Fruit fly (Drosophila melanogaster) whole organism, embryonic: Measurements from ENCODE around the gene CG8136.

Source experiments
- Atf6 ChIP-seq: fragments of 200-800 bp; sonication (Bioruptor generic); IDR thresholded peaks from 2 replicates; pipeline ENCODE4 v1.3.6; 2022; ENCODE audit warnings: missing biosample characterization, missing genetic modification characterization
- C15 ChIP-seq: fragments of 200-800 bp; sonication (Bioruptor generic); IDR thresholded peaks from 3 replicates; pipeline ENCODE4 v1.3.6; 2022; ENCODE audit warnings: missing biosample characterization, missing genetic modification characterization
- CG10274 ChIP-seq: fragments of 200-800 bp; sonication (Bioruptor generic); optimal IDR thresholded peaks from 3 replicates; lab custom pipeline; 2017; ENCODE audit warnings: missing biosample characterization, mild to moderate bottlenecking, missing genetic modification characterization
- CG10321 ChIP-seq: fragments of 200-800 bp; sonication (Bioruptor generic); IDR thresholded peaks from 2 replicates; pipeline ENCODE4 v1.3.6; 2022; ENCODE audit warnings: missing biosample characterization, missing genetic modification characterization
- CG15011 ChIP-seq: fragments of 200-800 bp; sonication (Bioruptor generic); optimal IDR thresholded peaks from 3 replicates; lab custom pipeline; 2018; ENCODE audit warnings: missing biosample characterization, mild to moderate bottlenecking, missing genetic modification characterization
- CG15514 ChIP-seq: fragments of 200-800 bp; sonication (Bioruptor generic); optimal IDR thresholded peaks from 3 replicates; lab custom pipeline; 2017; ENCODE audit warnings: missing biosample characterization, missing genetic modification characterization, mild to moderate bottlenecking, moderate library complexity, missing genetic modification reagents
- CG1647 ChIP-seq: fragments of 200-800 bp; sonication (Bioruptor generic); optimal IDR thresholded peaks from 3 replicates; lab custom pipeline; 2016; ENCODE audit warnings: missing biosample characterization, missing genetic modification characterization
- CG17359 ChIP-seq: fragments of 200-800 bp; sonication (Bioruptor generic); optimal IDR thresholded peaks from 3 replicates; lab custom pipeline; 2018; ENCODE audit warnings: missing biosample characterization, mild to moderate bottlenecking, missing genetic modification characterization, moderate library complexity
- CG17385 ChIP-seq: fragments of 200-800 bp; sonication (Bioruptor generic); optimal IDR thresholded peaks from 3 replicates; lab custom pipeline; 2018; ENCODE audit warnings: missing biosample characterization, mild to moderate bottlenecking, missing genetic modification characterization
- CG18619 ChIP-seq: fragments of 200-800 bp; sonication (Bioruptor generic); optimal IDR thresholded peaks from 3 replicates; lab custom pipeline; 2017; ENCODE audit warnings: missing biosample characterization, mild to moderate bottlenecking, missing genetic modification characterization
- CG3065 ChIP-seq: fragments of 200-800 bp; sonication (Bioruptor generic); optimal IDR thresholded peaks from 2 replicates; lab custom pipeline; 2016; ENCODE audit warnings: missing biosample characterization, missing genetic modification characterization
- CG4854 ChIP-seq: fragments of 200-800 bp; sonication (Bioruptor generic); optimal IDR thresholded peaks from 2 replicates; lab custom pipeline; 2016; ENCODE audit warnings: missing biosample characterization, missing genetic modification characterization, inconsistent platforms
- CG5953 ChIP-seq: fragments of 200-800 bp; sonication (Bioruptor generic); IDR thresholded peaks from 2 replicates; pipeline ENCODE4 v1.3.6; 2022; ENCODE audit warnings: missing biosample characterization, missing genetic modification characterization
- CG6654 ChIP-seq: fragments of 200-800 bp; sonication (Bioruptor generic); optimal IDR thresholded peaks from 2 replicates; lab custom pipeline; 2017; ENCODE audit warnings: missing biosample characterization, mild to moderate bottlenecking, missing genetic modification characterization
- CG6683 ChIP-seq: fragments of 200-800 bp; sonication (Bioruptor generic); optimal IDR thresholded peaks from 2 replicates; lab custom pipeline; 2017; ENCODE audit warnings: missing biosample characterization, mild to moderate bottlenecking, missing genetic modification characterization, missing genetic modification reagents
- CG6765 ChIP-seq: fragments of 200-800 bp; sonication (Bioruptor generic); optimal IDR thresholded peaks from 3 replicates; lab custom pipeline; 2017; ENCODE audit warnings: missing biosample characterization, mild to moderate bottlenecking, missing genetic modification characterization
- CG8388 ChIP-seq: fragments of 200-800 bp; sonication (Bioruptor generic); optimal IDR thresholded peaks from 2 replicates; lab custom pipeline; 2019; ENCODE audit warnings: missing biosample characterization, mild to moderate bottlenecking, missing genetic modification characterization, moderate library complexity
- CG8944 ChIP-seq: fragments of 200-800 bp; sonication (Bioruptor generic); optimal IDR thresholded peaks from 3 replicates; lab custom pipeline; 2016; ENCODE audit warnings: missing biosample characterization, missing genetic modification characterization
- CG9215 ChIP-seq: fragments of 200-800 bp; sonication (Bioruptor generic); IDR thresholded peaks from 2 replicates; pipeline ENCODE4 v1.3.6; 2022; ENCODE audit warnings: missing biosample characterization, missing genetic modification characterization
- CG9817 ChIP-seq: fragments of 200-800 bp; sonication (Bioruptor generic); optimal IDR thresholded peaks from 2 replicates; lab custom pipeline; 2018; ENCODE audit warnings: missing biosample characterization, mild to moderate bottlenecking, missing genetic modification characterization, moderate library complexity
- CHES-1-like ChIP-seq: fragments of 200-800 bp; sonication (Bioruptor generic); optimal IDR thresholded peaks from 2 replicates; lab custom pipeline; 2016; ENCODE audit warnings: missing biosample characterization, missing genetic modification characterization
- CoRest ChIP-seq: fragments of 200-800 bp; sonication (Bioruptor generic); optimal IDR thresholded peaks from 3 replicates; lab custom pipeline; 2018; ENCODE audit warnings: missing biosample characterization, mild to moderate bottlenecking, missing genetic modification characterization, moderate library complexity
- Dll ChIP-seq: fragments of 200-800 bp; sonication (Bioruptor generic); IDR thresholded peaks from 4 replicates; pipeline ENCODE4 v1.3.6; 2022; ENCODE audit warnings: missing biosample characterization, missing genetic modification characterization; ENCODE audit not compliant: partially characterized antibody
- Gsc ChIP-seq: fragments of 200-800 bp; sonication (Bioruptor generic); IDR thresholded peaks from 2 replicates; pipeline ENCODE4 v1.3.6; 2022; ENCODE audit warnings: missing biosample characterization, missing genetic modification characterization
- HLHmδ ChIP-seq: fragments of 200-800 bp; sonication (Bioruptor generic); optimal IDR thresholded peaks from 2 replicates; lab custom pipeline; 2018; ENCODE audit warnings: missing biosample characterization, mild to moderate bottlenecking, missing genetic modification characterization, moderate library complexity
- Lim3 ChIP-seq: fragments of 200-800 bp; sonication (Bioruptor generic); IDR thresholded peaks from 2 replicates; pipeline ENCODE4 v1.3.6; 2022; ENCODE audit warnings: missing biosample characterization, missing genetic modification characterization
- Meics ChIP-seq: fragments of 200-800 bp; sonication (Bioruptor generic); optimal IDR thresholded peaks from 2 replicates; lab custom pipeline; 2017; ENCODE audit warnings: missing biosample characterization, mild to moderate bottlenecking, missing genetic modification characterization
- Sin3A ChIP-seq: fragments of >200 bp; optimal IDR thresholded peaks from 2 replicates; lab custom pipeline; 2018
- Ssrp ChIP-seq: fragments of 200-800 bp; sonication (Bioruptor generic); optimal IDR thresholded peaks from 2 replicates; lab custom pipeline; 2018; ENCODE audit warnings: missing biosample characterization, mild to moderate bottlenecking, missing genetic modification characterization, moderate library complexity
- Taf1 ChIP-seq: fragments of 200-800 bp; sonication (Bioruptor generic); IDR thresholded peaks from 2 replicates; pipeline ENCODE4 v1.3.6; 2022; ENCODE audit warnings: missing biosample characterization, missing genetic modification characterization
- ato ChIP-seq: fragments of 200-800 bp; sonication (Bioruptor generic); IDR thresholded peaks from 2 replicates; pipeline ENCODE4 v1.3.6; 2022; ENCODE audit warnings: missing biosample characterization, missing genetic modification characterization; ENCODE audit not compliant: partially characterized antibody
- cg ChIP-seq: fragments of 200-800 bp; sonication (Bioruptor generic); optimal IDR thresholded peaks from 3 replicates; lab custom pipeline; 2019; ENCODE audit warnings: missing biosample characterization, mild to moderate bottlenecking, missing genetic modification characterization, moderate library complexity
- chn ChIP-seq: fragments of 200-800 bp; sonication (Bioruptor generic); optimal IDR thresholded peaks from 2 replicates; lab custom pipeline; 2016; ENCODE audit warnings: missing biosample characterization, missing genetic modification characterization
- ci ChIP-seq: fragments of 200-800 bp; sonication (Bioruptor generic); IDR thresholded peaks from 3 replicates; pipeline ENCODE4 v1.3.6; 2022; ENCODE audit warnings: missing biosample characterization, missing genetic modification characterization
- dati ChIP-seq: fragments of 200-800 bp; sonication (Bioruptor generic); IDR thresholded peaks from 2 replicates; pipeline ENCODE4 v1.3.6; 2022; ENCODE audit warnings: missing biosample characterization, missing genetic modification characterization
- dpn ChIP-seq, 2 experiments: fragments of 200-800 bp; sonication (Bioruptor generic); optimal IDR thresholded peaks; 3 replicates each; lab custom pipeline; 2016; ENCODE audit warnings: missing biosample characterization in 2 of 2, missing genetic modification characterization in 2 of 2
- ewg ChIP-seq: fragments of 200-800 bp; sonication (Bioruptor generic); optimal IDR thresholded peaks from 3 replicates; lab custom pipeline; 2017; ENCODE audit warnings: mild to moderate bottlenecking, missing biosample characterization, missing genetic modification reagents, missing genetic modification characterization
- hth ChIP-seq: fragments of >200 bp; optimal IDR thresholded peaks from 2 replicates; lab custom pipeline; 2017; ENCODE audit warnings: inconsistent platforms
- inv ChIP-seq: fragments of 200-800 bp; sonication (Bioruptor generic); IDR thresholded peaks from 2 replicates; pipeline ENCODE4 v1.3.6; 2022; ENCODE audit warnings: missing biosample characterization, missing genetic modification characterization; ENCODE audit not compliant: partially characterized antibody
- lbe ChIP-seq: fragments of 200-800 bp; sonication (Bioruptor generic); optimal IDR thresholded peaks from 2 replicates; lab custom pipeline; 2016; ENCODE audit warnings: missing biosample characterization, mild to moderate bottlenecking, missing genetic modification characterization
- luna ChIP-seq: fragments of 200-800 bp; sonication (Bioruptor generic); optimal IDR thresholded peaks from 2 replicates; lab custom pipeline; 2016; ENCODE audit warnings: missing biosample characterization, missing genetic modification characterization
- mirr ChIP-seq: fragments of 200-800 bp; sonication (Bioruptor generic); optimal IDR thresholded peaks from 3 replicates; lab custom pipeline; 2018; ENCODE audit warnings: missing biosample characterization, mild to moderate bottlenecking, missing genetic modification characterization
- psq ChIP-seq: fragments of 200-800 bp; sonication (Bioruptor generic); optimal IDR thresholded peaks from 2 replicates; lab custom pipeline; 2017; ENCODE audit warnings: missing biosample characterization, missing genetic modification characterization
- row ChIP-seq: fragments of 200-800 bp; sonication (Bioruptor generic); IDR thresholded peaks from 3 replicates; pipeline ENCODE4 v1.3.6; 2022; ENCODE audit warnings: missing biosample characterization, missing genetic modification characterization
- sens ChIP-seq: fragments of 200-800 bp; sonication (Bioruptor generic); peaks from one replicate; lab custom pipeline; 2016; ENCODE audit warnings: missing biosample characterization, missing genetic modification characterization
- sens-2 ChIP-seq: fragments of 200-800 bp; sonication (Bioruptor generic); IDR thresholded peaks from 2 replicates; pipeline ENCODE4 v1.3.6; 2022; ENCODE audit warnings: missing biosample characterization, missing genetic modification characterization
- toy ChIP-seq: fragments of 200-800 bp; sonication (Bioruptor generic); IDR thresholded peaks from 2 replicates; pipeline ENCODE4 v1.3.6; 2022; ENCODE audit warnings: missing biosample characterization, missing genetic modification characterization
- ttk ChIP-seq: fragments of 200-800 bp; sonication (Bioruptor generic); IDR thresholded peaks from 2 replicates; pipeline ENCODE4 v2.1.2; 2022; ENCODE audit warnings: missing biosample characterization, missing genetic modification characterization
- vnd ChIP-seq: fragments of 200-800 bp; sonication (Bioruptor generic); IDR thresholded peaks from 3 replicates; pipeline ENCODE4 v1.3.6; 2022; ENCODE audit warnings: missing biosample characterization, missing genetic modification characterization; ENCODE audit not compliant: partially characterized antibody
- yki ChIP-seq: fragments of >200 bp; optimal IDR thresholded peaks from 3 replicates; lab custom pipeline; 2018

CG8136 gene

dm6 chr3R:8707166-8707565, 14.0 kb upstream of the CG8136 start:
- TF ChIP-seq CG17359 (tag; lab: Kevin White, UChicago), result peak; percentile 81
- no peak for TF ChIP-seq CG5953 (GFP tag; lab: Robert Waterston, UW)
- 0 out of 2 replicates have a peak, but pooled peaks have one; percentile 22 for TF ChIP-seq ttk (GFP tag; lab: Robert Waterston, UW)
- no peak for TF ChIP-seq Ssrp (tag; lab: Kevin White, UChicago)
- peak; percentile 42 for TF ChIP-seq cg (GFP tag; lab: Kevin White, UChicago)
- peak; percentile 47; the same call in 1 of the 3 replicates for TF ChIP-seq ci (GFP tag; lab: Robert Waterston, UW)
- peak; percentile 68 for TF ChIP-seq chn
- peak; percentile 78 for TF ChIP-seq CG3065 (GFP tag; lab: Kevin White, UChicago)

DNA sequence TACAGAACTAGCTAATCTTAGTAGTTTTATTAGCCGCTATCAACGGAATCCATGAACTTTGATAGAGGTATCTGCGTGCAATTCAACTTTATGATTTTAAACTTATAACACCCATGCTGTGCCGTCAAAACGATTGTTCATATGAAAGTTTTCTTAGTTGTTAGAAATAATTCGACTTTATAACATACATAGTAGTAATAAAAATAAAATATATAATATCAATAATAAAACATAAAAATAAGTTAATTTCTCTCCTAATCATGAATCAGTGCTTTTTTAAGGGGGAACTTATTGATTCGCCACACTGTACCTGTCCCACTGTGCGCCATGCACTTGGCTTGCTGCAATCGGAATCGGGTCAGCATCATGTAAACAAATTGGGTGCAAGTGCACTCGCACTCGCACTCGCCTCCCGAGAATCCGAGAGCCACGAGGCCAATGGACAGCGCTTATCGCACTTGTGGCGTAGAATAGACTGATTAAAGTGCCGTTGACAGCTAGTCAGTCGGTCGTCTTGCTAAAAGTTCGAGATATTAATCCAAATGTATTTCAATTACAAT, 9.2 kb upstream of the CG8136 start:
- no peak for TF ChIP-seq CG9817
- TF ChIP-seq luna (GFP tag; lab: Kevin White, UChicago), result no peak
- no peak for TF ChIP-seq ato (GFP tag; lab: Robert Waterston, UW)
- peak; percentile 60; the same call in 1 of the 2 replicates for TF ChIP-seq sens-2 (GFP tag; lab: Robert Waterston, UW)
- no peak for TF ChIP-seq C15 (GFP tag; lab: Robert Waterston, UW)
- peak; percentile 19 for TF ChIP-seq CG17385
- no peak for TF ChIP-seq Gsc (GFP tag; lab: Robert Waterston, UW)
- peak; percentile 48 for TF ChIP-seq mirr (GFP tag; lab: Kevin White, UChicago)
- no peak for TF ChIP-seq CoRest (tag; lab: Kevin White, UChicago)
- no peak for TF ChIP-seq CG6683 (GFP tag; lab: Kevin White, UChicago)
- no peak for TF ChIP-seq inv
- TF ChIP-seq CG18619 (GFP tag; lab: Kevin White, UChicago), result no peak
- TF ChIP-seq CG9215 (GFP tag; lab: Robert Waterston, UW), result no peak
- no peak for TF ChIP-seq HLHmδ (GFP tag; lab: Kevin White, UChicago)
- TF ChIP-seq CG10274 (GFP tag; lab: Kevin White, UChicago), result no peak
- TF ChIP-seq Atf6, result no peak
- no peak for TF ChIP-seq CG15514 (GFP tag; lab: Kevin White, UChicago)
- TF ChIP-seq CG8944 (GFP tag; lab: Kevin White, UChicago), result no peak
- no peak for TF ChIP-seq CG15011
- no peak for TF ChIP-seq Sin3A (lab: Kevin White, UChicago)
- TF ChIP-seq CG1647 (GFP tag; lab: Kevin White, UChicago), result no peak
- TF ChIP-seq chn, result no peak
- TF ChIP-seq Meics (GFP tag; lab: Kevin White, UChicago), result no peak
- TF ChIP-seq ewg (GFP tag; lab: Kevin White, UChicago), result no peak
- TF ChIP-seq Taf1 (GFP tag; lab: Robert Waterston, UW), result no peak
- no peak for TF ChIP-seq CG6765 (GFP tag; lab: Kevin White, UChicago)
- TF ChIP-seq dpn (GFP tag; optimal IDR thresholded peaks at IDR 0.05; lab: Kevin White, UChicago), result peak in 1 of 2 experiments; percentile 27
- TF ChIP-seq CHES-1-like (GFP tag; lab: Kevin White, UChicago), result no peak
- no peak for TF ChIP-seq sens (GFP tag; lab: Kevin White, UChicago)
- TF ChIP-seq toy (GFP tag; lab: Robert Waterston, UW), result no peak
- no peak for TF ChIP-seq lbe (GFP tag; lab: Kevin White, UChicago)
- TF ChIP-seq CG3065 (GFP tag; lab: Kevin White, UChicago), result no peak
- TF ChIP-seq Lim3, result no peak
- TF ChIP-seq CG10321 (GFP tag; lab: Robert Waterston, UW), result no peak
- peak; percentile 37; the same call in 1 of the 3 replicates for TF ChIP-seq row
- no peak for TF ChIP-seq vnd
- TF ChIP-seq yki (lab: Kevin White, UChicago), result no peak
- no peak for TF ChIP-seq CG8388 (GFP tag; lab: Kevin White, UChicago)
- TF ChIP-seq dati, result no peak
- no peak for TF ChIP-seq Dll
- no peak for TF ChIP-seq CG6654 (GFP tag; lab: Kevin White, UChicago)
- no peak for TF ChIP-seq hth (lab: Kevin White, UChicago)
- no peak for TF ChIP-seq psq (GFP tag; lab: Kevin White, UChicago)
- TF ChIP-seq CG4854 (GFP tag; lab: Kevin White, UChicago), result no peak
